Fruit fly (Drosophila melanogaster) Kc167 (cell line): ENCODE measurements around the gene CG14712.

ENCODE experiments used
- Sin3A ChIP-seq: fragments of >200 bp; optimal IDR thresholded peaks from 2 replicates; lab custom pipeline; 2018; ENCODE audit warnings: missing external identifiers
- h ChIP-seq: fragments of >200 bp; optimal IDR thresholded peaks from 3 replicates; lab custom pipeline; 2018; ENCODE audit warnings: missing external identifiers
- psq ChIP-seq: fragments of >200 bp; optimal IDR thresholded peaks from 2 replicates; lab custom pipeline; 2017; ENCODE audit warnings: missing external identifiers

DNA sequence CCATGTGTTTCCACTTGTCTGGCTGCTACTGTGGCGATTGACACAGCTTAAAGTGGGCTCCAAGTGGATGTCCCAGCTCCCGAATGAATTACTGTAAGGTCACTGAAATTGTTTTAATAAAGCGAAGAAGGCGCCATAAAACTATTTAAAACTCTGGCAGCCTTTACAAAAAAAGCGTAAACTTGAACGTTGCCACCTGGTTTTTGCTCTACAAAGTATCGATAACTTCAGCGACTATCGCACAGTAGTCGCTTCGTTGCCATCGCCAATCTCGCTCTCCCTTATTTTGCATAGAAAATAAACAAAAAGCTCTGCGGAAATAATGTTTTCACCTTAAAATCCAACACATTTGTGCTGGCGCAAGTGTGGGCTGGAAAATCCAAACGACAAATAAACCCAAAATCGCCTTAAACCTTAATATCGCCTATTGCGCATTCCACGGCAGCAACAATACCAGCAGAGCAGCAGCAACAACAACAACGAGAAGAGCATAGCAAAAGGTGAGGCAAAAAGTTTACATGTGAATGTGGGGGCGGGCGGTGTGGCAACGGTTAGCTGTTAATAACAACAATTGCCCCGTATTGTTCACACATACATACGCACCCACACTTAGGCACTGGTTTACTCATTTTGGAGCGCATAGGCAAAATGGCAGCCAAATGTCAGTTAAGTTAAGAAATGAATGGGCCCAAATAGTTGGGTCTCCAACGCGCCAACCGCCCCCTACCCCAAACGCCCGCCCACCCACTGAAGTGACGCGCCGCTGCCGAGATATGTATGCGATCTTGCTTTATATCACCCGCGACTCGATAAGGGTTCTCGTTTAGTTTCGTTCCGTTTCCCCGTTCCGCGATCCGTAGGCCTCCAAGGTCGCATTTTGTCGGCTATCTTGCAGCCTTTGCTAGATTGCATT lies 47.0 kb upstream of the CG14712 start, which contains the start of gene wkd:
- TF ChIP-seq h (lab: Kevin White, UChicago) (no peak), psq (lab: Kevin White, UChicago) (no peak), Sin3A (lab: Kevin White, UChicago) (no peak)
